Fruit fly (Drosophila melanogaster): Measurements from ENCODE around the gene Set8.
A peak's percentile ranks its signal among the peaks of the same experiment; 100 is the strongest.

Set8 gene

DNA sequence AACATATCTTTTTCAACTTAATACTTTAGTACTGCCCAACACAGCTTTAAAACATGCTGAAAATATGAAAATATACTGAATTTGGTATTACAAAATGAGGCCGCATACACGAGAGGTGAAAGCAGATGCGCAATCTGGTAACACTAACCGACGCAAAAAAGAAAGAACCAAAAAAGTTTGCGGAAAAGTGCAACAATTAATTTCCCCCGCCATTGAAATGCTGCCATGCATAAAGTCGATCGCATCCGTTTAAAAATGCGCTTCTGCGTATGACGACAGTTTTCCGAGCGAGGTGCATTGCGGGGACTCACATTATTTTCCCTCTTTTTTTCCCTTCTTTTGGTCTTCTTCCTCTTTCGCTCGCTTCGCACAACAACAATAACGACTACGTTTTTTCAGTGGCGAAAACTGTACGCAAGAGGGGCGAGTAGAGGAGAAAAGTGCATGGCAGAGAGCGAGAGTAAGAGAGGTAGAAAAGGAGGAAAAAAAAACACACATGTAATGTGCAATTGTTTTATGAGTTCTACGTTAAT, at the start of gene Set8:
Set8 (plus strand) TSS at position 127 of the 533 bp plus-strand sequence.
- TF ChIP-seq gl (tag; optimal IDR thresholded peaks at IDR 0.05): peak; percentile 66
- peak; percentile 58 for TF ChIP-seq CG4496 (GFP tag; IDR thresholded peaks at IDR 0.05)
- TF ChIP-seq rn (GFP tag; IDR thresholded peaks at IDR 0.05): peak; percentile 44; the same call in 1 of the 2 replicates
- 0 out of 3 replicates have a peak, but pooled peaks have one; percentile 55 for TF ChIP-seq fd96Ca (GFP tag; IDR thresholded peaks at IDR 0.05)
- TF ChIP-seq Pif1A (GFP tag; optimal IDR thresholded peaks at IDR 0.05): no peak
- TF ChIP-seq CG34367 (tag; optimal IDR thresholded peaks at IDR 0.05): peak; percentile 36
- TF ChIP-seq CG12605 (GFP tag; IDR thresholded peaks at IDR 0.05): peak; percentile 69
- peak; percentile 47 for TF ChIP-seq CG15710 (tag; optimal IDR thresholded peaks at IDR 0.05)
- no peak for TF ChIP-seq EcR (GFP tag; optimal IDR thresholded peaks at IDR 0.05)
- TF ChIP-seq Ets98B (GFP tag; IDR thresholded peaks at IDR 0.05): peak; percentile 59

DNA sequence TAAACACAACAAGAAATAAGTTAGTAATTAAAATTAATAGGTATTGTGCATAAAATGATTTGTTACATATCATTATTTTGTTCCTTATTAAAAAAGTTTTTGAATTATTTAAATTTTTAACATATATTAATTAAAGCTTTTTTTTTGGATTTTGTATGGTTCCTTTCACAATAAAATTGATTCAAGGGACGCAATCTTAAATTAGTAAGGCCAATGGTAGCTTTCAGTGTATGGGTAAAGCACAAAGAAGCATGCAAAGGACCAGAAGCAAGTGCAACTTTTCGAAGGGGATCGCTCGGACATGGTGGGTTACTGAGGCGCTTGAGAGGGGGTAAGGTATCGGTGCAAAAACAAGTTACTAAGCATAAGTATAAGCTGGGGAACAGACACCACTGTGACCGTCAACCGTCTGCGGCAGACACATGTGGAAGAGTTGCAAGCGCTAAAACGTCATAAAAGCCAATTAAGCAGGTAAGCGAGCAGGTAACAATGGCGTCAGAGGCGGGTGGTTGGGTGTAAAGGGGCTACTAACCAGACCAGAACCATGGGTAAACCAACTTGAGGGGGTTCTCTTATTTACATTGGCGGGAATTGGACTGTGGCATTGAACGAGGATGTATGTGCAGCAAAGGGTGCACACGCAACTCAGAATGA, 40.2 kb upstream of the Set8 start:
- peak; percentile 64 for TF ChIP-seq CG15710 (tag; optimal IDR thresholded peaks at IDR 0.05)
- TF ChIP-seq fd96Ca (GFP tag; IDR thresholded peaks at IDR 0.05): no peak
- TF ChIP-seq Ets98B (GFP tag; IDR thresholded peaks at IDR 0.05): no peak
- TF ChIP-seq CG14655 (GFP tag; optimal IDR thresholded peaks at IDR 0.05): no peak
- TF ChIP-seq CG32121 (GFP tag; IDR thresholded peaks at IDR 0.05): no peak
- peak; percentile 66 for TF ChIP-seq CG17806 (tag; optimal IDR thresholded peaks at IDR 0.05)
- TF ChIP-seq Pif1B (GFP tag; optimal IDR thresholded peaks at IDR 0.05): no peak
- 0 out of 3 replicates have a peak, but pooled peaks have one; percentile 23 for TF ChIP-seq CG4496 (GFP tag; IDR thresholded peaks at IDR 0.05)
- peak; percentile 52 for TF ChIP-seq CG34367 (tag; optimal IDR thresholded peaks at IDR 0.05)
- TF ChIP-seq CG10348 (GFP tag; IDR thresholded peaks at IDR 0.05): no peak
- peak; percentile 76 for TF ChIP-seq CG8159 (tag; optimal IDR thresholded peaks at IDR 0.05)
- TF ChIP-seq D1 (tag; optimal IDR thresholded peaks at IDR 0.05): no peak
- no peak for TF ChIP-seq Pif1A (GFP tag; optimal IDR thresholded peaks at IDR 0.05)
- TF ChIP-seq EcR (GFP tag; optimal IDR thresholded peaks at IDR 0.05): peak; percentile 51
- TF ChIP-seq Snoo (tag; optimal IDR thresholded peaks at IDR 0.05): no peak
- peak; percentile 32 for TF ChIP-seq CG13204 (GFP tag; optimal IDR thresholded peaks at IDR 0.05)
- TF ChIP-seq rn (GFP tag; IDR thresholded peaks at IDR 0.05): no peak
- TF ChIP-seq CG12605 (GFP tag; IDR thresholded peaks at IDR 0.05): no peak
- no peak for TF ChIP-seq gl (tag; optimal IDR thresholded peaks at IDR 0.05)
- no peak for TF ChIP-seq CG8301 (tag; optimal IDR thresholded peaks at IDR 0.05)
- TF ChIP-seq CG9948 (tag; optimal IDR thresholded peaks at IDR 0.05): no peak

DNA sequence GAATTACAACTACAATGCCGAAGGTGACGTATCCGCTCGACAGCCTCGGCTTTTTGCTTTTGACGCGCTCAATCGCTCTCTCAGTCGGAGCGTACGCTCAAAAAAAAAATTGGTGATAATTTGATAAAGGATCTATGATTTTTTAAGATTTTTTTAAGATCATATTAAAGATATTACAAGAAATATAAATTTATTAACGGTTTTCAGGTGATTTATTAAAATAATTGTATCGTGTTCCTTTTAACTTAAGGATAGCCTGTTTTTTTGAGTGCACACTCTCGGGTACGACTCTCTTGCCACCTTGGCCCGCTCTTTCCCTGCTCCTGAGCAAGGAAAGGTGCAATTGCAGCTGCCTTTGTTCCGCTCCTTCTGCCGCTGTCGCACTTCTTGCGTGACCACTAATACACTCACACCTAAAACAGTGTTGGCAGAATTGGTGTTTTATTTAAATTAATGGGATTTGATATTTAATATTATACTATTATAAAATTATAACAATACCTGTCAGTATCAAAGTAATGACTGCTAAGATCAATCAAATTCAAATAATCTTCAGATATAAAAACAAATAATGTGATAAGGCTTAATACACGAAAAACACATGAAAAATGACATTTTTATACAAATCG, 37.8 kb upstream of the Set8 start:
- peak; percentile 96 for TF ChIP-seq CG8301 (tag; optimal IDR thresholded peaks at IDR 0.05)
- peak; percentile 97 for TF ChIP-seq Ets98B (GFP tag; IDR thresholded peaks at IDR 0.05)
- TF ChIP-seq EcR (GFP tag; optimal IDR thresholded peaks at IDR 0.05): peak; percentile 72
- TF ChIP-seq fd96Ca (GFP tag; IDR thresholded peaks at IDR 0.05): peak; percentile 96
- peak; percentile 97 for TF ChIP-seq CG4496 (GFP tag; IDR thresholded peaks at IDR 0.05)
- TF ChIP-seq CG9948 (tag; optimal IDR thresholded peaks at IDR 0.05): peak; percentile 97
- TF ChIP-seq CG8159 (tag; optimal IDR thresholded peaks at IDR 0.05): peak; percentile 98
- peak; percentile 77 for TF ChIP-seq CG10348 (GFP tag; IDR thresholded peaks at IDR 0.05)
- peak; percentile 90 for TF ChIP-seq gl (tag; optimal IDR thresholded peaks at IDR 0.05)
- TF ChIP-seq Pif1A (GFP tag; optimal IDR thresholded peaks at IDR 0.05): peak; percentile 96
- peak; percentile 97 for TF ChIP-seq CG17806 (tag; optimal IDR thresholded peaks at IDR 0.05)
- peak; percentile 97 for TF ChIP-seq CG12605 (GFP tag; IDR thresholded peaks at IDR 0.05)
- TF ChIP-seq CG14655 (GFP tag; optimal IDR thresholded peaks at IDR 0.05): peak; percentile 97
- peak; percentile 94 for TF ChIP-seq CG34367 (tag; optimal IDR thresholded peaks at IDR 0.05)
- peak; percentile 96 for TF ChIP-seq CG13204 (GFP tag; optimal IDR thresholded peaks at IDR 0.05)
- TF ChIP-seq rn (GFP tag; IDR thresholded peaks at IDR 0.05): peak; percentile 96
- TF ChIP-seq D1 (tag; optimal IDR thresholded peaks at IDR 0.05): peak; percentile 97
- TF ChIP-seq Snoo (tag; optimal IDR thresholded peaks at IDR 0.05): peak; percentile 93
- peak; percentile 98 for TF ChIP-seq Pif1B (GFP tag; optimal IDR thresholded peaks at IDR 0.05)
- peak; percentile 98 for TF ChIP-seq CG32121 (GFP tag; IDR thresholded peaks at IDR 0.05)
- peak; percentile 98 for TF ChIP-seq CG15710 (tag; optimal IDR thresholded peaks at IDR 0.05)

DNA sequence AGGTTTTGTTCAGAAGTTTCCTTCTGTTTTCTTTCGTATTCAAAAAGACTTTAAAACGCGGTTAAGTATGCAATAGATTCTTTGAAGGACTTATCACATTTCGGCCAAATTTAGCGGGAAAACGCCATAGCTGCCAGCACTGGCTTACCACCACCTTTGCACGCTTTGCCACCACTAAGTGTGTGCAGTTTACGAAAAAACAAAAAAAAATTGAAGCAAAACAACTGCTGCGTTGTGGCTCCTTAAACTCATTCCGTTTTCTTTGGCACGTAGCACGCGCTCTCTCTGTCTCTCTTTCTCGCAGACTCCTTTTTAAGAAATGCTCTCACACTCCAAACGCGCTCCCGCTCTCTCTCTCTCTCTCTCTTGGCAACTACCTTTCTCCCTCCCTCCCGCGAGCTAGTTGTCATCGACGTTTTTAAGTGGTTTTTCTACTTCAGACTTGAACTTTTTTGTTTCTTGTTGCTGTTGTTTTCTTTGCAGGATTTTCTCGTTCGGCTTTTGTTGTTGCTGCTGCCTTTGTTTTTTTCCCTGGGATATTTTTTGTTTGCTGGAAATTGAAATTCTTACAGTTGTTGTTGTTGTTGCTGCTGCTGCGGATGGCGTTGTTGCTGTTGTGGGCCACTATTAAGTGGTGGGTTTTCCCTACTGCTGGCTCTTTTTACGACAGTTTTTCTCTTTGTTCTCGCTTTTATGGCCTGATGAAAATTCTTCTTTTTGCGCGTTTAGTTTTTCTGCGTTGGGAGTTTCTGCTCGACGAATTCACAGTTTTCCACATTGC, 37.1 kb upstream of the Set8 start:
- peak; percentile 33 for TF ChIP-seq CG34367 (tag; optimal IDR thresholded peaks at IDR 0.05)
- peak; percentile 53 for TF ChIP-seq CG15710 (tag; optimal IDR thresholded peaks at IDR 0.05)
- peak; percentile 31 for TF ChIP-seq CG14655 (GFP tag; optimal IDR thresholded peaks at IDR 0.05)
- no peak for TF ChIP-seq D1 (tag; optimal IDR thresholded peaks at IDR 0.05)
- TF ChIP-seq CG12605 (GFP tag; IDR thresholded peaks at IDR 0.05): peak; percentile 69
- TF ChIP-seq gl (tag; optimal IDR thresholded peaks at IDR 0.05): peak; percentile 88
- TF ChIP-seq EcR (GFP tag; optimal IDR thresholded peaks at IDR 0.05): peak; percentile 69
- TF ChIP-seq CG17806 (tag; optimal IDR thresholded peaks at IDR 0.05): peak; percentile 21
- TF ChIP-seq CG4496 (GFP tag; IDR thresholded peaks at IDR 0.05): peak; percentile 84
- TF ChIP-seq Snoo (tag; optimal IDR thresholded peaks at IDR 0.05): no peak
- peak; percentile 15 for TF ChIP-seq CG8301 (tag; optimal IDR thresholded peaks at IDR 0.05)
- peak; percentile 63; the same call in 2 of the 3 replicates for TF ChIP-seq fd96Ca (GFP tag; IDR thresholded peaks at IDR 0.05)
- TF ChIP-seq Pif1A (GFP tag; optimal IDR thresholded peaks at IDR 0.05): peak; percentile 37
- peak; percentile 45 for TF ChIP-seq CG8159 (tag; optimal IDR thresholded peaks at IDR 0.05)
- TF ChIP-seq CG32121 (GFP tag; IDR thresholded peaks at IDR 0.05): no peak; the same call in 1 of the 2 replicates
- peak; percentile 66 for TF ChIP-seq Pif1B (GFP tag; optimal IDR thresholded peaks at IDR 0.05)
- peak; percentile 79 for TF ChIP-seq Ets98B (GFP tag; IDR thresholded peaks at IDR 0.05)
- peak; percentile 75 for TF ChIP-seq CG13204 (GFP tag; optimal IDR thresholded peaks at IDR 0.05)
- TF ChIP-seq rn (GFP tag; IDR thresholded peaks at IDR 0.05): no peak
- peak; percentile 50 for TF ChIP-seq CG9948 (tag; optimal IDR thresholded peaks at IDR 0.05)
- TF ChIP-seq CG10348 (GFP tag; IDR thresholded peaks at IDR 0.05): no peak
